Worm (Caenorhabditis elegans) whole organism, dauer: ENCODE results near the gene tftc-3.

Source experiments
- unc-62 ChIP-seq: sonication (generic microtip); optimal IDR thresholded peaks from 2 replicates; lab custom pipeline; 2017; ENCODE audit warnings: missing biosample characterization, missing genetic modification reagents, missing genetic modification characterization

tftc-3 gene

ce11 chrV:10237959-10238444, 27.9 kb upstream of the tftc-3 start:
- TF ChIP-seq unc-62 = no peak

- TF ChIP-seq unc-62 = no peak
Measured at ce11 chrV:10237171-10237570, 27.0 kb upstream of the tftc-3 start.

ce11 chrV:10233330-10233729, 23.2 kb upstream of the tftc-3 start, which contains the start of gene str-182:
Gene str-182 (minus strand): TSS chrV:10233430.
- no peak for TF ChIP-seq unc-62

- no peak for TF ChIP-seq unc-62
Measured at ce11 chrV:10230932-10231331, 20.8 kb upstream of the tftc-3 start, which contains the start of gene fipr-6. Gene fipr-6 (plus strand): TSS chrV:10231232.

ce11 chrV:10229222-10229879, 19.2 kb upstream of the tftc-3 start, which contains the start of the genes pyt-1 and fipr-7:
Gene pyt-1 (minus strand): TSS chrV:10229322.
Gene fipr-7 (plus strand): TSS chrV:10229829.
- no peak for TF ChIP-seq unc-62

- TF ChIP-seq unc-62 = no peak
Measured at ce11 chrV:10228360-10228759, 18.2 kb upstream of the tftc-3 start, which contains the start of gene fipr-4. Gene fipr-4 (minus strand): TSS chrV:10228460.

ce11 chrV:10227333-10227732, 17.2 kb upstream of the tftc-3 start, which contains the start of gene ttr-19:
Gene ttr-19 (minus strand): TSS chrV:10227433.
- no peak for TF ChIP-seq unc-62

ce11 chrV:10225610-10226009, 15.5 kb upstream of the tftc-3 start, which contains the start of gene daf-36:
Gene daf-36 (minus strand): TSS chrV:10225710.
- no peak for TF ChIP-seq unc-62

ce11 chrV:10224619-10225018, 14.5 kb upstream of the tftc-3 start:
- no peak for TF ChIP-seq unc-62

- no peak for TF ChIP-seq unc-62
Measured at ce11 chrV:10222007-10222406, 11.9 kb upstream of the tftc-3 start, which contains the start of gene C12D8.20. Gene C12D8.20 (plus strand): TSS chrV:10222307.

ce11 chrV:10221317-10221716, 11.2 kb upstream of the tftc-3 start, which contains the start of the genes fipr-5 and fipr-9:
Gene fipr-5 (minus strand): TSS chrV:10221417.
Gene fipr-9 (plus strand): TSS chrV:10221662.
- no peak for TF ChIP-seq unc-62

- no peak for TF ChIP-seq unc-62
Measured at ce11 chrV:10220605-10221004, 10.5 kb upstream of the tftc-3 start, which contains the start of gene C12D8.13. Gene C12D8.13 (minus strand): TSS chrV:10220705.

- no peak for TF ChIP-seq unc-62
Measured at ce11 chrV:10216724-10217123, 6.6 kb upstream of the tftc-3 start, which contains the start of gene ZK856.14. Gene ZK856.14 (plus strand): TSS chrV:10217024.

ce11 chrV:10212627-10213026, 2.5 kb upstream of the tftc-3 start, which contains the start of gene hpo-40:
Gene hpo-40 (plus strand): TSS chrV:10212927.
- TF ChIP-seq unc-62 = no peak

ce11 chrV:10212027-10212426, 1.9 kb upstream of the tftc-3 start, which contains the start of gene zhit-3:
Gene zhit-3 (minus strand): TSS chrV:10212127.
- no peak for TF ChIP-seq unc-62

- TF ChIP-seq unc-62 = no peak
Measured at ce11 chrV:10206502-10206901, 3.6 kb downstream of the tftc-3 start, which contains the start of gene rpc-25. Gene rpc-25 (minus strand): TSS chrV:10206602.

ce11 chrV:10205483-10205882, 4.7 kb downstream of the tftc-3 start, which contains the start of gene ZK856.16:
Gene ZK856.16 (minus strand): TSS chrV:10205583.
- TF ChIP-seq unc-62 = no peak
